Fruit fly (Drosophila melanogaster) whole organism, embryonic: ENCODE results near the gene GstT4.

ENCODE experiments used
- Aef1 ChIP-seq: fragments of 200-800 bp; sonication (Bioruptor generic); IDR thresholded peaks from 3 replicates; pipeline ENCODE4 v1.3.6; 2022; ENCODE audit warnings: missing biosample characterization, missing genetic modification characterization
- Antp ChIP-seq: fragments of 200-800 bp; sonication (Bioruptor generic); optimal IDR thresholded peaks from 3 replicates; lab custom pipeline; 2016; ENCODE audit warnings: missing biosample characterization, missing genetic modification characterization
- Blimp-1 ChIP-seq: fragments of 200-800 bp; sonication (Bioruptor generic); optimal IDR thresholded peaks from 3 replicates; lab custom pipeline; 2018; ENCODE audit warnings: missing biosample characterization, missing genetic modification characterization, mild to moderate bottlenecking, moderate library complexity, missing genetic modification reagents
- CG10565 ChIP-seq: fragments of 200-800 bp; sonication (Bioruptor generic); optimal IDR thresholded peaks from 3 replicates; lab custom pipeline; 2016; ENCODE audit warnings: missing biosample characterization, mild to moderate bottlenecking, missing genetic modification characterization
- CG10959 ChIP-seq: fragments of 200-800 bp; sonication (Bioruptor generic); IDR thresholded peaks from 2 replicates; pipeline ENCODE4 v1.3.6; 2022; ENCODE audit warnings: missing biosample characterization, missing genetic modification characterization
- CG13624 ChIP-seq: fragments of 200-800 bp; sonication (Bioruptor generic); optimal IDR thresholded peaks from 2 replicates; lab custom pipeline; 2016; ENCODE audit warnings: missing biosample characterization, missing genetic modification characterization
- CG14014 ChIP-seq: fragments of 200-800 bp; sonication (Bioruptor generic); IDR thresholded peaks from 2 replicates; pipeline ENCODE4 v1.3.6; 2022; ENCODE audit warnings: missing biosample characterization, missing genetic modification characterization
- CG15011 ChIP-seq: fragments of 200-800 bp; sonication (Bioruptor generic); optimal IDR thresholded peaks from 3 replicates; lab custom pipeline; 2018; ENCODE audit warnings: missing biosample characterization, mild to moderate bottlenecking, missing genetic modification characterization
- CG15269 ChIP-seq: fragments of 200-800 bp; sonication (Bioruptor generic); optimal IDR thresholded peaks from 2 replicates; lab custom pipeline; 2018; ENCODE audit warnings: missing biosample characterization, mild to moderate bottlenecking, missing genetic modification characterization, moderate library complexity
- CG17612 ChIP-seq: fragments of 200-800 bp; sonication (Bioruptor generic); IDR thresholded peaks from 2 replicates; pipeline ENCODE4 v1.3.6; 2022; ENCODE audit warnings: missing biosample characterization, missing genetic modification characterization
- CG2202 ChIP-seq: fragments of 200-800 bp; sonication (Bioruptor generic); optimal IDR thresholded peaks from 2 replicates; lab custom pipeline; 2018; ENCODE audit warnings: missing biosample characterization, mild to moderate bottlenecking, missing genetic modification characterization
- CG30020 ChIP-seq: fragments of 200-800 bp; optimal IDR thresholded peaks from 2 replicates; lab custom pipeline; 2019; ENCODE audit warnings: missing biosample characterization, mild to moderate bottlenecking, missing genetic modification characterization, moderate library complexity
- CG4820 ChIP-seq: fragments of 200-800 bp; sonication (Bioruptor generic); optimal IDR thresholded peaks from 3 replicates; lab custom pipeline; 2016; ENCODE audit warnings: missing biosample characterization, missing genetic modification characterization
- CG7928 ChIP-seq: fragments of 200-800 bp; sonication (Bioruptor generic); optimal IDR thresholded peaks from 2 replicates; lab custom pipeline; 2017; ENCODE audit warnings: missing biosample characterization, mild to moderate bottlenecking, missing genetic modification characterization
- Dip2 ChIP-seq: fragments of 200-800 bp; sonication (Bioruptor generic); IDR thresholded peaks from 2 replicates; pipeline ENCODE4 v1.3.6; 2022; ENCODE audit warnings: missing biosample characterization, missing genetic modification characterization
- Dll ChIP-seq: fragments of 200-800 bp; sonication (Bioruptor generic); IDR thresholded peaks from 4 replicates; pipeline ENCODE4 v1.3.6; 2022; ENCODE audit warnings: missing biosample characterization, missing genetic modification characterization; ENCODE audit not compliant: partially characterized antibody
- E2f1 ChIP-seq: fragments of 200-800 bp; sonication (Bioruptor generic); IDR thresholded peaks from 2 replicates; pipeline ENCODE4 v1.3.6; 2022; ENCODE audit warnings: missing biosample characterization, missing genetic modification characterization
- Eip74EF ChIP-seq, 2 experiments: fragments of 200-800 bp in 1 of 2; fragments of >200 bp in 1 of 2; sonication (Bioruptor generic) in 1 of 2; optimal IDR thresholded peaks; 2 replicates each; lab custom pipeline; 2017 to 2019; ENCODE audit warnings: missing biosample characterization in 2 of 2, missing genetic modification characterization in 2 of 2, mild to moderate bottlenecking in 1 of 2, moderate library complexity in 1 of 2
- Fer3 ChIP-seq: fragments of 200-800 bp; sonication (Bioruptor generic); optimal IDR thresholded peaks from 2 replicates; lab custom pipeline; 2018; ENCODE audit warnings: missing biosample characterization, mild to moderate bottlenecking, missing genetic modification characterization, moderate library complexity
- HLH3B ChIP-seq: fragments of 200-800 bp; sonication (Bioruptor generic); IDR thresholded peaks from 2 replicates; pipeline ENCODE4 v1.3.6; 2022; ENCODE audit warnings: missing biosample characterization, missing genetic modification characterization
- Mad ChIP-seq: fragments of 200-800 bp; sonication (Bioruptor generic); optimal IDR thresholded peaks from 2 replicates; lab custom pipeline; 2016; ENCODE audit warnings: missing biosample characterization, missing genetic modification characterization
- Med ChIP-seq: fragments of 200-800 bp; sonication (Bioruptor generic); peaks from one replicate; lab custom pipeline; 2016; ENCODE audit warnings: missing biosample characterization, missing genetic modification characterization, mild to moderate bottlenecking, inconsistent platforms, moderate library complexity
- NC2α ChIP-seq: fragments of 200-800 bp; sonication (Bioruptor generic); optimal IDR thresholded peaks from 2 replicates; lab custom pipeline; 2016; ENCODE audit warnings: missing biosample characterization, missing genetic modification characterization
- Nf-YA ChIP-seq: fragments of 200-800 bp; sonication (Bioruptor generic); IDR thresholded peaks from 2 replicates; pipeline ENCODE4 v1.3.6; 2022; ENCODE audit warnings: missing biosample characterization, missing genetic modification characterization
- Ptx1 ChIP-seq: fragments of 200-800 bp; sonication (Bioruptor generic); IDR thresholded peaks from 2 replicates; pipeline ENCODE4 v1.3.6; 2022; ENCODE audit warnings: missing biosample characterization, missing genetic modification characterization
- Scr ChIP-seq: fragments of 200-800 bp; sonication (Bioruptor generic); IDR thresholded peaks from 2 replicates; pipeline ENCODE4 v1.3.6; 2022; ENCODE audit warnings: missing biosample characterization, missing genetic modification characterization; ENCODE audit not compliant: partially characterized antibody
- cad ChIP-seq: fragments of >200 bp; optimal IDR thresholded peaks from 2 replicates; lab custom pipeline; 2017; ENCODE audit warnings: missing biosample characterization, missing genetic modification characterization
- caup ChIP-seq: fragments of 200-800 bp; sonication (Bioruptor generic); optimal IDR thresholded peaks from 3 replicates; lab custom pipeline; 2017; ENCODE audit warnings: missing biosample characterization, mild to moderate bottlenecking, missing genetic modification characterization, moderate library complexity; ENCODE audit not compliant: severe bottlenecking
- cg ChIP-seq: fragments of 200-800 bp; sonication (Bioruptor generic); optimal IDR thresholded peaks from 3 replicates; lab custom pipeline; 2019; ENCODE audit warnings: missing biosample characterization, mild to moderate bottlenecking, missing genetic modification characterization, moderate library complexity
- chm ChIP-seq: fragments of 200-800 bp; sonication (Bioruptor generic); IDR thresholded peaks from 2 replicates; pipeline ENCODE4 v1.3.6; 2022; ENCODE audit warnings: missing biosample characterization, missing genetic modification characterization
- crc ChIP-seq: fragments of 200-800 bp; sonication (Bioruptor generic); optimal IDR thresholded peaks from 2 replicates; lab custom pipeline; 2016; ENCODE audit warnings: missing biosample characterization, missing genetic modification characterization
- crol ChIP-seq: fragments of 200-800 bp; sonication (Bioruptor generic); IDR thresholded peaks from 2 replicates; pipeline ENCODE4 v1.3.6; 2022; ENCODE audit warnings: missing biosample characterization, missing genetic modification characterization
- fu2 ChIP-seq: fragments of 200-800 bp; sonication (Bioruptor generic); optimal IDR thresholded peaks from 2 replicates; lab custom pipeline; 2016; ENCODE audit warnings: missing biosample characterization, missing genetic modification characterization
- hkb ChIP-seq, 2 experiments: fragments of 200-800 bp in 1 of 2; fragments of >200 bp in 1 of 2; sonication (Bioruptor generic) in 1 of 2; IDR thresholded peaks in 1 of 2; optimal IDR thresholded peaks in 1 of 2; 2 replicates each; pipeline versions ENCODE4 v1.3.6 to Lab custom; 2017 to 2022; ENCODE audit warnings: missing biosample characterization in 1 of 2, missing genetic modification characterization in 1 of 2
- jumu ChIP-seq: fragments of 200-800 bp; sonication (Bioruptor generic); optimal IDR thresholded peaks from 3 replicates; lab custom pipeline; 2016; ENCODE audit warnings: missing biosample characterization, missing genetic modification characterization
- lilli ChIP-seq: fragments of 200-800 bp; sonication (Bioruptor generic); optimal IDR thresholded peaks from 3 replicates; lab custom pipeline; 2016; ENCODE audit warnings: missing biosample characterization, missing genetic modification characterization
- lola ChIP-seq, 3 experiments: fragments of >200 bp in 2 of 3; fragments of 200-800 bp in 1 of 3; sonication (Bioruptor generic) in 1 of 3; optimal IDR thresholded peaks; 2 replicates each; lab custom pipeline; 2017 to 2019; ENCODE audit warnings: missing biosample characterization in 3 of 3, missing genetic modification characterization in 3 of 3, mild to moderate bottlenecking in 1 of 3, moderate library complexity in 1 of 3
- mld ChIP-seq: fragments of 200-800 bp; sonication (Bioruptor generic); IDR thresholded peaks from 3 replicates; pipeline ENCODE4 v1.3.6; 2022; ENCODE audit warnings: missing biosample characterization, missing genetic modification characterization; ENCODE audit not compliant: partially characterized antibody
- peb ChIP-seq: fragments of 200-800 bp; sonication (Bioruptor generic); IDR thresholded peaks from 2 replicates; pipeline ENCODE4 v1.3.6; 2022; ENCODE audit warnings: missing biosample characterization, missing genetic modification characterization
- repo ChIP-seq: fragments of 200-800 bp; sonication (Bioruptor generic); optimal IDR thresholded peaks from 2 replicates; lab custom pipeline; 2016; ENCODE audit warnings: missing biosample characterization, missing genetic modification characterization
- sc ChIP-seq, 3 experiments: fragments of >200 bp in 2 of 3; fragments of 200-800 bp in 1 of 3; sonication (Bioruptor generic) in 1 of 3; optimal IDR thresholded peaks; 2 replicates in 2 of 3; 3 replicates in 1 of 3; lab custom pipeline; 2017; ENCODE audit warnings: mild to moderate bottlenecking in 1 of 3, missing biosample characterization in 1 of 3, missing genetic modification characterization in 1 of 3, missing genetic modification reagents in 1 of 3
- sqz ChIP-seq: fragments of 200-800 bp; sonication (Bioruptor generic); optimal IDR thresholded peaks from 3 replicates; lab custom pipeline; 2018; ENCODE audit warnings: missing biosample characterization, mild to moderate bottlenecking, missing genetic modification characterization
- tll ChIP-seq, 2 experiments: fragments of 200-800 bp in 1 of 2; fragments of >200 bp in 1 of 2; sonication (Bioruptor generic) in 1 of 2; optimal IDR thresholded peaks; 2 replicates each; lab custom pipeline; 2017 to 2019; ENCODE audit warnings: missing biosample characterization in 2 of 2, missing genetic modification characterization in 2 of 2, mild to moderate bottlenecking in 1 of 2, moderate library complexity in 1 of 2
- toy ChIP-seq: fragments of 200-800 bp; sonication (Bioruptor generic); IDR thresholded peaks from 2 replicates; pipeline ENCODE4 v1.3.6; 2022; ENCODE audit warnings: missing biosample characterization, missing genetic modification characterization
- vvl ChIP-seq: fragments of 200-800 bp; sonication (Bioruptor generic); IDR thresholded peaks from 2 replicates; pipeline ENCODE4 v1.3.6; 2022; ENCODE audit warnings: missing biosample characterization, missing genetic modification characterization
- z ChIP-seq: fragments of 200-800 bp; sonication (Bioruptor generic); IDR thresholded peaks from 3 replicates; pipeline ENCODE4 v1.3.6; 2022; ENCODE audit warnings: missing biosample characterization, missing genetic modification characterization
- zfh1 ChIP-seq: fragments of 200-800 bp; sonication (Bioruptor generic); IDR thresholded peaks from 3 replicates; pipeline ENCODE4 v1.3.6; 2022; ENCODE audit warnings: missing biosample characterization, missing genetic modification characterization

GstT4 gene

dm6 chrX:13373239-13374153 is 31.1 kb upstream of the GstT4 start (continued):
- TF ChIP-seq CG17612 (GFP tag; lab: Robert Waterston, UW) (peak; percentile 41; the same call in 1 of the 2 replicates), mld (GFP tag; lab: Robert Waterston, UW) (no peak), CG10959 (0 out of 2 replicates have a peak, but pooled peaks have one; percentile 15), Blimp-1 (GFP tag; lab: Kevin White, UChicago) (peak; percentile 86), crc (GFP tag; lab: Kevin White, UChicago) (no peak), peb (peak; percentile 74), z (GFP tag; lab: Robert Waterston, UW) (peak; percentile 79; the same call in 2 of the 3 replicates), lilli (GFP tag; lab: Kevin White, UChicago) (peak; percentile 32), fu2 (GFP tag; lab: Kevin White, UChicago) (no peak), repo (GFP tag; lab: Kevin White, UChicago) (no peak), Med (GFP tag; lab: Kevin White, UChicago) (peak; percentile 79), cad (no peak), Eip74EF (GFP tag; optimal IDR thresholded peaks at IDR 0.05; lab: Kevin White, UChicago) (peak in 1 of 2 experiments; percentile 77), CG15011 (GFP tag; lab: Kevin White, UChicago) (peak; percentile 74), vvl (peak; percentile 92), chm (GFP tag; lab: Robert Waterston, UW) (peak; percentile 80), HLH3B (GFP tag; lab: Robert Waterston, UW) (peak; percentile 79), jumu (GFP tag; lab: Kevin White, UChicago) (no peak), hkb (optimal IDR thresholded peaks at IDR 0.05; lab: Kevin White, UChicago) (no peak), hkb (GFP tag; IDR thresholded peaks at IDR 0.05; lab: Robert Waterston, UW) (peak; percentile 90), tll (GFP tag; optimal IDR thresholded peaks at IDR 0.05; lab: Kevin White, UChicago) (no peak), Mad (GFP tag; lab: Kevin White, UChicago) (peak; percentile 55), toy (GFP tag; lab: Robert Waterston, UW) (no peak; the same call in 1 of the 2 replicates), CG14014 (GFP tag; lab: Robert Waterston, UW) (peak; percentile 66; the same call in 1 of the 2 replicates), CG4820 (peak; percentile 73), Dip2 (GFP tag; lab: Robert Waterston, UW) (no peak), sc (optimal IDR thresholded peaks at IDR 0.05; lab: Kevin White, UChicago) (no peak), sc (GFP tag; optimal IDR thresholded peaks at IDR 0.05; lab: Kevin White, UChicago) (peak; percentile 80), zfh1 (peak; percentile 80), lola (GFP tag; optimal IDR thresholded peaks at IDR 0.05; lab: Kevin White, UChicago) (peak in 1 of 3 experiments; percentile 80), E2f1 (GFP tag; lab: Robert Waterston, UW) (peak; percentile 81), sqz (GFP tag; lab: Kevin White, UChicago) (peak; percentile 68), Ptx1 (GFP tag; lab: Robert Waterston, UW) (peak; percentile 86), CG7928 (no peak), Antp (GFP tag; lab: Kevin White, UChicago) (no peak), CG30020 (tag; lab: Kevin White, UChicago) (peak; percentile 54), CG15269 (tag; lab: Kevin White, UChicago) (peak; percentile 88), cg (peak; percentile 55), Aef1 (peak; percentile 76), CG13624 (peak; percentile 2), caup (GFP tag; lab: Kevin White, UChicago) (peak; percentile 80), crol (GFP tag; lab: Robert Waterston, UW) (no peak), Nf-YA (0 out of 2 replicates have a peak, but pooled peaks have one; percentile 41), Fer3 (tag; lab: Kevin White, UChicago) (peak; percentile 84), Scr (GFP tag; lab: Robert Waterston, UW) (no peak), CG10565 (GFP tag; lab: Kevin White, UChicago) (peak; percentile 13), Dll (GFP tag; lab: Robert Waterston, UW) (no peak), CG2202 (tag; lab: Kevin White, UChicago) (peak; percentile 25), NC2α (no peak)
